Fruit fly (Drosophila melanogaster) whole organism, wandering third instar larva: ENCODE results near the gene Grx5.

ENCODE experiments used
- Abd-B ChIP-seq: fragments of >200 bp; optimal IDR thresholded peaks from 2 replicates; lab custom pipeline; 2017; ENCODE audit warnings: missing biosample characterization, missing genetic modification characterization
- CG32264 ChIP-seq: fragments of 200-800 bp; sonication (Bioruptor generic); optimal IDR thresholded peaks from 2 replicates; lab custom pipeline; 2016; ENCODE audit warnings: missing biosample characterization, missing genetic modification characterization
- CG9705 ChIP-seq: fragments of 200-800 bp; sonication (Bioruptor generic); optimal IDR thresholded peaks from 2 replicates; lab custom pipeline; 2018; ENCODE audit warnings: missing biosample characterization, mild to moderate bottlenecking, missing genetic modification characterization
- CrebA ChIP-seq: fragments of 200-800 bp; sonication (Bioruptor generic); optimal IDR thresholded peaks from 2 replicates; lab custom pipeline; 2016; ENCODE audit warnings: missing biosample characterization, mild to moderate bottlenecking, missing genetic modification characterization, borderline replicate concordance
- Dfd ChIP-seq: fragments of >200 bp; optimal IDR thresholded peaks from 2 replicates; lab custom pipeline; 2017; ENCODE audit warnings: missing biosample characterization, missing genetic modification characterization
- Dif ChIP-seq: fragments of 200-275, 200-300 bp; sonication (Bioruptor generic); optimal IDR thresholded peaks from 2 replicates; lab custom pipeline; 2018; ENCODE audit warnings: missing biosample characterization, missing genetic modification characterization; ENCODE audit not compliant: partially characterized antibody
- HLH106 ChIP-seq: fragments of 200-800 bp; optimal IDR thresholded peaks from 3 replicates; lab custom pipeline; 2019; ENCODE audit warnings: missing biosample characterization, mild to moderate bottlenecking, missing genetic modification characterization, moderate library complexity
- Hnf4 ChIP-seq: fragments of 200-800 bp; sonication (Bioruptor generic); optimal IDR thresholded peaks from 2 replicates; lab custom pipeline; 2016; ENCODE audit warnings: missing biosample characterization, mild to moderate bottlenecking, missing genetic modification characterization
- Hr78 ChIP-seq: fragments of >200 bp; optimal IDR thresholded peaks from 2 replicates; lab custom pipeline; 2017; ENCODE audit warnings: missing biosample characterization, missing genetic modification characterization
- Hr83 ChIP-seq: fragments of 200-300 bp; sonication (Bioruptor generic); optimal IDR thresholded peaks from 2 replicates; lab custom pipeline; 2016; ENCODE audit warnings: missing biosample characterization, mild to moderate bottlenecking, missing genetic modification characterization, moderate library complexity; ENCODE audit not compliant: poor library complexity, severe bottlenecking
- Jra ChIP-seq: sonication (Bioruptor generic); optimal IDR thresholded peaks from 2 replicates; lab custom pipeline; 2016; ENCODE audit warnings: missing biosample characterization, missing genetic modification characterization
- Mio ChIP-seq: sonication (Bioruptor generic); optimal IDR thresholded peaks from 2 replicates; lab custom pipeline; 2016; ENCODE audit warnings: missing biosample characterization, missing genetic modification characterization
- Myc ChIP-seq: fragments of >200 bp; optimal IDR thresholded peaks from 2 replicates; lab custom pipeline; 2017
- N ChIP-seq: fragments of >200 bp; optimal IDR thresholded peaks from 2 replicates; lab custom pipeline; 2018; ENCODE audit warnings: missing biosample characterization, missing external identifiers, missing genetic modification characterization
- OdsH ChIP-seq: fragments of 200-800 bp; sonication (Bioruptor generic); optimal IDR thresholded peaks from 2 replicates; lab custom pipeline; 2016; ENCODE audit warnings: missing biosample characterization, mild to moderate bottlenecking, missing genetic modification characterization
- Rel ChIP-seq, 2 experiments: fragments of 200-800 bp; sonication (Bioruptor generic) in 1 of 2; optimal IDR thresholded peaks; 2 replicates in 1 of 2; 3 replicates in 1 of 2; lab custom pipeline; 2016 to 2019; ENCODE audit warnings: mild to moderate bottlenecking in 2 of 2, missing biosample characterization in 2 of 2, missing genetic modification characterization in 2 of 2, moderate library complexity in 1 of 2
- Sp1 ChIP-seq: fragments of 200-800 bp; sonication (Bioruptor generic); optimal IDR thresholded peaks from 3 replicates; lab custom pipeline; 2019; ENCODE audit warnings: missing biosample characterization, mild to moderate bottlenecking, missing genetic modification characterization, moderate library complexity
- Vsx2 ChIP-seq: fragments of 200-300, 225-300 bp; sonication (Bioruptor generic); optimal IDR thresholded peaks from 2 replicates; lab custom pipeline; 2018; ENCODE audit warnings: missing biosample characterization, missing genetic modification characterization; ENCODE audit not compliant: partially characterized antibody
- br ChIP-seq: fragments of 200-800 bp; sonication (Bioruptor generic); optimal IDR thresholded peaks from 2 replicates; lab custom pipeline; 2016; ENCODE audit warnings: missing biosample characterization, missing genetic modification characterization
- brk ChIP-seq: fragments of 200-800 bp; sonication (Bioruptor generic); optimal IDR thresholded peaks from 2 replicates; lab custom pipeline; 2016; ENCODE audit warnings: missing biosample characterization, mild to moderate bottlenecking, missing genetic modification characterization
- dl ChIP-seq, 2 experiments: fragments of 175-275, 200-275 bp in 1 of 2; fragments of 200-275 bp in 1 of 2; sonication (Bioruptor generic); optimal IDR thresholded peaks; lab custom pipeline; 2018; ENCODE audit warnings: mild to moderate bottlenecking in 2 of 2, missing biosample characterization in 2 of 2, missing genetic modification characterization in 2 of 2, moderate library complexity in 2 of 2; ENCODE audit not compliant: partially characterized antibody in 2 of 2, insufficient read depth in 1 of 2
- dmrt93B ChIP-seq: fragments of 200-800 bp; sonication (Bioruptor generic); optimal IDR thresholded peaks from 2 replicates; lab custom pipeline; 2018; ENCODE audit warnings: missing biosample characterization, mild to moderate bottlenecking, missing genetic modification characterization
- dsf ChIP-seq: sonication (Bioruptor generic); optimal IDR thresholded peaks from 2 replicates; lab custom pipeline; 2016; ENCODE audit warnings: missing biosample characterization, missing genetic modification characterization, borderline replicate concordance
- ey ChIP-seq: fragments of 200-800 bp; sonication (Bioruptor generic); optimal IDR thresholded peaks from 2 replicates; lab custom pipeline; 2016; ENCODE audit warnings: missing biosample characterization, missing genetic modification characterization
- foxo ChIP-seq, 2 experiments: fragments of 200-800 bp; sonication (Bioruptor generic); optimal IDR thresholded peaks; 2 replicates in 1 of 2; 3 replicates in 1 of 2; lab custom pipeline; 2016 to 2017; ENCODE audit warnings: missing biosample characterization in 2 of 2, missing genetic modification characterization in 2 of 2
- fru ChIP-seq: fragments of 200-800 bp; sonication (Bioruptor generic); optimal IDR thresholded peaks from 3 replicates; lab custom pipeline; 2016; ENCODE audit warnings: missing biosample characterization, mild to moderate bottlenecking, missing genetic modification characterization
- h ChIP-seq: fragments of 200-800 bp; sonication (Bioruptor generic); optimal IDR thresholded peaks from 3 replicates; lab custom pipeline; 2016; ENCODE audit warnings: missing biosample characterization, mild to moderate bottlenecking, missing genetic modification characterization
- jim ChIP-seq: fragments of 175-275, 200-325 bp; sonication (Bioruptor generic); optimal IDR thresholded peaks from 2 replicates; lab custom pipeline; 2016; ENCODE audit warnings: missing biosample characterization, mild to moderate bottlenecking, missing genetic modification characterization
- lola ChIP-seq: fragments of >200 bp; optimal IDR thresholded peaks from 2 replicates; lab custom pipeline; 2017; ENCODE audit warnings: missing biosample characterization, missing genetic modification characterization
- pan ChIP-seq: fragments of >200 bp; optimal IDR thresholded peaks from 2 replicates; lab custom pipeline; 2017
- psq ChIP-seq: fragments of 200-800 bp; sonication (Bioruptor generic); optimal IDR thresholded peaks from 3 replicates; lab custom pipeline; 2017; ENCODE audit warnings: missing biosample characterization, mild to moderate bottlenecking, missing genetic modification characterization, moderate library complexity
- rgr ChIP-seq: fragments of 200-800 bp; sonication (Bioruptor generic); optimal IDR thresholded peaks from 3 replicates; lab custom pipeline; 2016; ENCODE audit warnings: missing biosample characterization, mild to moderate bottlenecking, missing genetic modification characterization
- sage ChIP-seq: fragments of 200-800 bp; sonication (Bioruptor generic); optimal IDR thresholded peaks from 2 replicates; lab custom pipeline; 2016; ENCODE audit warnings: missing biosample characterization, mild to moderate bottlenecking, missing genetic modification characterization
- sv ChIP-seq: fragments of 200-800 bp; sonication (Bioruptor generic); optimal IDR thresholded peaks from 3 replicates; lab custom pipeline; 2016; ENCODE audit warnings: missing biosample characterization, missing genetic modification characterization
- usp ChIP-seq: fragments of >200 bp; optimal IDR thresholded peaks from 2 replicates; lab custom pipeline; 2017; ENCODE audit warnings: missing biosample characterization, missing genetic modification characterization
- woc ChIP-seq: sonication (Bioruptor generic); optimal IDR thresholded peaks from 2 replicates; lab custom pipeline; 2016; ENCODE audit warnings: missing biosample characterization, mild to moderate bottlenecking, missing genetic modification characterization

The Grx5 gene

dm6 chrX:14848755-14849354 is 10.9 kb upstream of the Grx5 start, which contains the start of gene CG9522 (continued):
- peak; percentile 2 for TF ChIP-seq sage (GFP tag; lab: Kevin White, UChicago)
- no peak for TF ChIP-seq Myc (lab: Kevin White, UChicago)
- TF ChIP-seq fru (GFP tag; lab: Kevin White, UChicago), result peak; percentile 78
- peak; percentile 70 for TF ChIP-seq OdsH (GFP tag; lab: Kevin White, UChicago)
- no peak for TF ChIP-seq Dfd (GFP tag; lab: Kevin White, UChicago)
- peak; percentile 82 for TF ChIP-seq h (GFP tag; lab: Kevin White, UChicago)

dm6 chrX:14846116-14846614 is 8.2 kb upstream of the Grx5 start:
- TF ChIP-seq Vsx2 (no peak), h (GFP tag; lab: Kevin White, UChicago) (peak; percentile 10), psq (no peak), foxo (GFP tag; optimal IDR thresholded peaks at IDR 0.05; lab: Kevin White, UChicago) (peak in 1 of 2 experiments; percentile 5), usp (no peak), Mio (GFP tag; lab: Kevin White, UChicago) (no peak), jim (GFP tag; lab: Kevin White, UChicago) (no peak)

- TF ChIP-seq Sp1 (GFP tag; lab: Kevin White, UChicago) (no peak), ey (no peak), dsf (GFP tag; lab: Kevin White, UChicago) (no peak), Jra (GFP tag; lab: Kevin White, UChicago) (no peak), Hnf4 (no peak), psq (no peak), Abd-B (no peak), brk (GFP tag; lab: Kevin White, UChicago) (no peak), sage (GFP tag; lab: Kevin White, UChicago) (no peak), HLH106 (no peak), N (GFP tag; lab: Kevin White, UChicago) (no peak), jim (GFP tag; lab: Kevin White, UChicago) (no peak), fru (GFP tag; lab: Kevin White, UChicago) (no peak), lola (GFP tag; lab: Kevin White, UChicago) (no peak), Hr83 (GFP tag; lab: Kevin White, UChicago) (no peak), br (GFP tag; lab: Kevin White, UChicago) (no peak), Hr78 (GFP tag; lab: Kevin White, UChicago) (no peak), woc (no peak)
These were observed 6.7 kb upstream of the Grx5 start, which contains the start of gene CG12539 for dm6 chrX:14844657-14845056. Gene CG12539, minus strand, starts transcription at chrX:14844757.

dm6 chrX:14841893-14842505 is 4.0 kb upstream of the Grx5 start:
- no peak for TF ChIP-seq CrebA (GFP tag; lab: Kevin White, UChicago)
- TF ChIP-seq OdsH (GFP tag; lab: Kevin White, UChicago), result no peak

- TF ChIP-seq dsf (GFP tag; lab: Kevin White, UChicago), result no peak
- no peak for TF ChIP-seq sage (GFP tag; lab: Kevin White, UChicago)
- peak; percentile 2 for TF ChIP-seq rgr (GFP tag; lab: Kevin White, UChicago)
- no peak for TF ChIP-seq dmrt93B (GFP tag; lab: Kevin White, UChicago)
- no peak for TF ChIP-seq br (GFP tag; lab: Kevin White, UChicago)
- no peak for TF ChIP-seq CG9705 (GFP tag; lab: Kevin White, UChicago)
- TF ChIP-seq pan (lab: Kevin White, UChicago), result no peak
- TF ChIP-seq psq, result no peak
- no peak for TF ChIP-seq dl (GFP tag; optimal IDR thresholded peaks at IDR 0.05; lab: Kevin White, UChicago; ENCODE audit: insufficient read depth in 1 of 2, partially characterized antibody in 2 of 2)
- no peak for TF ChIP-seq Dfd (GFP tag; lab: Kevin White, UChicago)
- TF ChIP-seq woc, result no peak
- TF ChIP-seq Sp1 (GFP tag; lab: Kevin White, UChicago), result peak; percentile 52
- no peak for TF ChIP-seq Abd-B
- TF ChIP-seq lola (GFP tag; lab: Kevin White, UChicago), result no peak
- no peak for TF ChIP-seq fru (GFP tag; lab: Kevin White, UChicago)
- no peak for TF ChIP-seq CG32264 (GFP tag; lab: Kevin White, UChicago)
- TF ChIP-seq foxo (GFP tag; optimal IDR thresholded peaks at IDR 0.05; lab: Kevin White, UChicago), result peak in 1 of 2 experiments; percentile 44
- TF ChIP-seq Mio (GFP tag; lab: Kevin White, UChicago), result no peak
- TF ChIP-seq Jra (GFP tag; lab: Kevin White, UChicago), result no peak
- TF ChIP-seq Rel (GFP tag; optimal IDR thresholded peaks at IDR 0.05; lab: Kevin White, UChicago), result no peak
- no peak for TF ChIP-seq Rel (tag; optimal IDR thresholded peaks at IDR 0.05; lab: Kevin White, UChicago)
- TF ChIP-seq N (GFP tag; lab: Kevin White, UChicago), result no peak
- TF ChIP-seq sv (GFP tag; lab: Kevin White, UChicago), result no peak
- no peak for TF ChIP-seq Vsx2
- no peak for TF ChIP-seq usp
- TF ChIP-seq Dif (GFP tag; lab: Kevin White, UChicago), result no peak
- TF ChIP-seq OdsH (GFP tag; lab: Kevin White, UChicago), result peak; percentile 23
- TF ChIP-seq HLH106, result peak; percentile 50
- TF ChIP-seq brk (GFP tag; lab: Kevin White, UChicago), result no peak
- no peak for TF ChIP-seq CrebA (GFP tag; lab: Kevin White, UChicago)
These were observed 2.4 kb upstream of the Grx5 start for dm6 chrX:14840417-14840872.
